Fruit fly (Drosophila melanogaster): ENCODE measurements around the gene CG42446.

CG42446 gene

dm6 chr3R:16337863-16338262, 22.0 kb downstream of the CG42446 start:
- TF ChIP-seq foxo (GFP tag; optimal IDR thresholded peaks at IDR 0.05) = no peak
- no peak for TF ChIP-seq Hnf4 (GFP tag; optimal IDR thresholded peaks at IDR 0.05)
- no peak for TF ChIP-seq CG9705 (GFP tag; optimal IDR thresholded peaks at IDR 0.05)
- TF ChIP-seq rgr (GFP tag; optimal IDR thresholded peaks at IDR 0.05) = no peak
- no peak for TF ChIP-seq tai (GFP tag; optimal IDR thresholded peaks at IDR 0.05)
- TF ChIP-seq Jra (GFP tag; optimal IDR thresholded peaks at IDR 0.05) = no peak
- TF ChIP-seq CG32264 (GFP tag; optimal IDR thresholded peaks at IDR 0.05) = no peak
- TF ChIP-seq Sp1 (GFP tag; optimal IDR thresholded peaks at IDR 0.05) = no peak
- TF ChIP-seq brk (GFP tag; optimal IDR thresholded peaks at IDR 0.05) = no peak
- no peak for TF ChIP-seq Mio (GFP tag; optimal IDR thresholded peaks at IDR 0.05)

- TF ChIP-seq CrebA (GFP tag; optimal IDR thresholded peaks at IDR 0.05; ENCODE audit: borderline replicate concordance) = no peak
- TF ChIP-seq Hnf4 (GFP tag; optimal IDR thresholded peaks at IDR 0.05) = no peak
- peak; percentile 46 for TF ChIP-seq rgr (GFP tag; optimal IDR thresholded peaks at IDR 0.05)
- peak in 1 of 2 experiments; percentile 36 for TF ChIP-seq foxo (GFP tag; optimal IDR thresholded peaks at IDR 0.05)
- TF ChIP-seq h (GFP tag; optimal IDR thresholded peaks at IDR 0.05) = peak; percentile 47
- TF ChIP-seq br (GFP tag; optimal IDR thresholded peaks at IDR 0.05) = peak; percentile 6
- TF ChIP-seq Myc (optimal IDR thresholded peaks at IDR 0.05) = no peak
- peak; percentile 37 for TF ChIP-seq fru (GFP tag; optimal IDR thresholded peaks at IDR 0.05)
- peak; percentile 48 for TF ChIP-seq ey (GFP tag; optimal IDR thresholded peaks at IDR 0.05)
- TF ChIP-seq OdsH (GFP tag; optimal IDR thresholded peaks at IDR 0.05) = peak; percentile 5
These were observed 22.9 kb downstream of the CG42446 start for dm6 chr3R:16337053-16337385.

- TF ChIP-seq br (GFP tag; optimal IDR thresholded peaks at IDR 0.05) = peak; percentile 30
- TF ChIP-seq h (GFP tag; optimal IDR thresholded peaks at IDR 0.05) = peak; percentile 25
- no peak for TF ChIP-seq dmrt93B (GFP tag; optimal IDR thresholded peaks at IDR 0.05)
- TF ChIP-seq sage (GFP tag; optimal IDR thresholded peaks at IDR 0.05) = peak; percentile 48
- peak; percentile 16 for TF ChIP-seq HLH106 (tag; optimal IDR thresholded peaks at IDR 0.05)
- TF ChIP-seq jim (GFP tag; optimal IDR thresholded peaks at IDR 0.05) = no peak
- no peak for TF ChIP-seq Abd-B (GFP tag; optimal IDR thresholded peaks at IDR 0.05)
- TF ChIP-seq foxo (GFP tag; optimal IDR thresholded peaks at IDR 0.05) = peak in 1 of 2 experiments; percentile 40
- TF ChIP-seq woc (GFP tag; optimal IDR thresholded peaks at IDR 0.05) = peak; percentile 46
- TF ChIP-seq rgr (GFP tag; optimal IDR thresholded peaks at IDR 0.05) = no peak
- no peak for TF ChIP-seq lola (GFP tag; optimal IDR thresholded peaks at IDR 0.05)
- no peak for TF ChIP-seq Jra (GFP tag; optimal IDR thresholded peaks at IDR 0.05)
- TF ChIP-seq ey (GFP tag; optimal IDR thresholded peaks at IDR 0.05) = peak; percentile 39
- peak; percentile 8 for TF ChIP-seq Hnf4 (GFP tag; optimal IDR thresholded peaks at IDR 0.05)
- TF ChIP-seq Mio (GFP tag; optimal IDR thresholded peaks at IDR 0.05) = no peak
- no peak for TF ChIP-seq brk (GFP tag; optimal IDR thresholded peaks at IDR 0.05)
- TF ChIP-seq Sp1 (GFP tag; optimal IDR thresholded peaks at IDR 0.05) = peak; percentile 9
- no peak for TF ChIP-seq pan (optimal IDR thresholded peaks at IDR 0.05)
- peak; percentile 47 for TF ChIP-seq fru (GFP tag; optimal IDR thresholded peaks at IDR 0.05)
- TF ChIP-seq N (GFP tag; optimal IDR thresholded peaks at IDR 0.05) = no peak
- no peak for TF ChIP-seq Dfd (GFP tag; optimal IDR thresholded peaks at IDR 0.05)
These were observed 23.4 kb downstream of the CG42446 start for dm6 chr3R:16336327-16337052.

dm6 chr3R:16335438-16336073, 24.4 kb downstream of the CG42446 start:
- TF ChIP-seq OdsH (GFP tag; optimal IDR thresholded peaks at IDR 0.05) (no peak), psq (GFP tag; optimal IDR thresholded peaks at IDR 0.05) (no peak), Jra (GFP tag; optimal IDR thresholded peaks at IDR 0.05) (no peak), Mio (GFP tag; optimal IDR thresholded peaks at IDR 0.05) (no peak), h (GFP tag; optimal IDR thresholded peaks at IDR 0.05) (no peak), br (GFP tag; optimal IDR thresholded peaks at IDR 0.05) (no peak), CrebA (GFP tag; optimal IDR thresholded peaks at IDR 0.05; ENCODE audit: borderline replicate concordance) (no peak)

- TF ChIP-seq Vsx2 (GFP tag; optimal IDR thresholded peaks at IDR 0.05; ENCODE audit: partially characterized antibody) (no peak), sv (GFP tag; optimal IDR thresholded peaks at IDR 0.05) (no peak), dsf (GFP tag; optimal IDR thresholded peaks at IDR 0.05; ENCODE audit: borderline replicate concordance) (no peak), N (GFP tag; optimal IDR thresholded peaks at IDR 0.05) (no peak), pan (optimal IDR thresholded peaks at IDR 0.05) (no peak), Sp1 (GFP tag; optimal IDR thresholded peaks at IDR 0.05) (no peak), Hr78 (GFP tag; optimal IDR thresholded peaks at IDR 0.05) (no peak), GATAd (GFP tag; optimal IDR thresholded peaks at IDR 0.05) (no peak), tai (GFP tag; optimal IDR thresholded peaks at IDR 0.05) (no peak), fru (GFP tag; optimal IDR thresholded peaks at IDR 0.05) (no peak), usp (GFP tag; optimal IDR thresholded peaks at IDR 0.05) (no peak), dmrt93B (GFP tag; optimal IDR thresholded peaks at IDR 0.05) (no peak), OdsH (GFP tag; optimal IDR thresholded peaks at IDR 0.05) (no peak), Hr83 (GFP tag; optimal IDR thresholded peaks at IDR 0.05; ENCODE audit: poor library complexity, severe bottlenecking) (no peak), HLH106 (tag; optimal IDR thresholded peaks at IDR 0.05) (no peak), psq (GFP tag; optimal IDR thresholded peaks at IDR 0.05) (no peak), h (GFP tag; optimal IDR thresholded peaks at IDR 0.05) (no peak), brk (GFP tag; optimal IDR thresholded peaks at IDR 0.05) (no peak)
These were observed 25.1 kb downstream of the CG42446 start for dm6 chr3R:16334797-16335196.
